Worm (Caenorhabditis elegans): ENCODE data around the gene Y37D8A.5.

Y37D8A.5 gene

DNA sequence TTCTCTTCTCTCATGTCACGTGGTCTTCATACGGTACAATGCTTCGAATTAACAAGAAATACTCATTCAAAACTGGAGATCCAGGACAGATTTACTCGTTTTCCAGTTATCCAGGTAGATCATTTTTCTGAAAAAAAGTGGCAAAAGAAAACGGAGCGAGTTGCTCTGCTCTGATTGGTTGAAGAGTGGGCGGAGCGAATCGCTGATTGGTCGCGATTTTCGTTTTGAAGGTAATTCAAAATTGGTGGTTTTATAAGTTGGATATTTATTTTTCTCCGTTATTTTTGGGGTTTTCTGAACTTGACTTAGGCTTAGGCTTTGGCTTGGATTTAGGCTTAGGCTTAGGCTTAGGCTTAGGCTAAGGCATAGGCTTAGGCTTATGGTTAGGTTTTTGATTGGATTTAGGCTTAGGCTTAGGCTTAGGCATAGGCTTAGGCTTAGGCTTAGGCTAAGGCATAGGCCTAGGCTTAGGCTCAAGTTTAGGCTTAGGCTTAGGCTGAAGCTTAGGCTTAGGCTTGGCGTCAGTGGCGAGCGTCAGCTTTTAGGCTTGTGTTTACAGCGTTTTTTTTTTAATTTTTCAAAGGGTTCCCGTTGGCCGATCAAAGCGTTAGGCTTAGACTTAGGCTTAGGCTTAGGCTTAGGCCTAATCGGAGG is 32.6 kb downstream of the Y37D8A.5 start:
- no peak for TF ChIP-seq Y67H2A.10 (GFP tag; conservative IDR thresholded peaks at IDR 0.05)
- no peak for TF ChIP-seq let-526 (GFP tag; IDR thresholded peaks at IDR 0.05)
- no peak for TF ChIP-seq zfh-2 (GFP tag; conservative IDR thresholded peaks at IDR 0.05)
- no peak for TF ChIP-seq mes-4 (tag; optimal IDR thresholded peaks at IDR 0.05)
- no peak for TF ChIP-seq lsl-1 (GFP tag; optimal IDR thresholded peaks at IDR 0.05)

DNA sequence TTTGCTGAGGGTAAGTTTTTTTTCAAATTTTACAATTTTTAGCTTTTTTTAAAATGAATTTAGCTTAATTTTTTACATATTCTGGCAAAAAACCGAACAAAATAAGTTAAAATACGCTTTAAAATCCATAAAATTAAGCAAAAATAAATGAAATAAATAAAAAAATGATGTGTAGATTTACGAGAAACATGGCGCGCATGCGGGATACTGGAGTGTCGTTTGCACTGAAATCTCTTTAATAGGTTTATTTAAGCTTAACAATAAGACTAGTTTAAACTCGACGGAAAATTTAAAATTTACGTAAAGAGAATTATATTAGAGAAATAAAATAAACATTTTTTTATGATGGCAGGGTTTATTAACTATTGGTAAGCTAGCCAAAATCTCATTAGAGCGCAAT is 34.0 kb downstream of the Y37D8A.5 start:
- peak; percentile 66 for TF ChIP-seq attf-3 (GFP tag; conservative IDR thresholded peaks at IDR 0.05)
- TF ChIP-seq unc-130 (GFP tag; optimal IDR thresholded peaks at IDR 0.05) = no peak

DNA sequence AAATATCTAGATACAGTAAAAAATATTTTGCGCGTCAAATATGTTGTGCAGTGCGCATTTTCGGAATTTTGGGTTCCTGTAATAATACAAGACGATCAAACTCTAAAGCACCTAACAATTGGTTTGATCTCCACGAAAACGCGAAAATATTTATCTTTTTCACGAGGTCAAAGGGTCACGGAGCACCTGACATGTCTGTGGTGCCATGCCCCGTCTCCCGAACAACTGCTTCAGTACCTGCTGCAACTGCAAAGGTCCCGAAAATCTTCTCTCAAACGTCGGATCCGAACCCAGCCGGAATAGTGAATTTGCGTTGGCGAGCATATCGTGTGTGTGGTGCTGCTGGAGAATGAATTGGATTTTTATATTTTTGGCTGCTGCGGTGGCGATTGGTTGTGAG is 35.4 kb downstream of the Y37D8A.5 start, which contains the start of the genes Y37D8A.2 and Y37D8A.25:
Gene Y37D8A.2, plus strand, starts transcription at position 285 of the 400 bp plus-strand sequence.
Gene Y37D8A.25, minus strand, starts transcription at position 345 of the 400 bp plus-strand sequence.
- TF ChIP-seq dpff-1 (tag; optimal IDR thresholded peaks at IDR 0.05) (no peak), nfya-1 (tag; optimal IDR thresholded peaks at IDR 0.05; ENCODE audit: borderline replicate concordance, insufficient read depth) (no peak), lin-26 (GFP tag; IDR thresholded peaks at IDR 0.05) (no peak), snpc-1.3 (tag; optimal IDR thresholded peaks at IDR 0.05; ENCODE audit: insufficient read depth) (no peak), let-607 (tag; optimal IDR thresholded peaks at IDR 0.05) (no peak), ztf-22 (GFP tag; optimal IDR thresholded peaks at IDR 0.05) (no peak), sdz-38 (tag; optimal IDR thresholded peaks at IDR 0.05) (no peak), F52B5.7 (tag; optimal IDR thresholded peaks at IDR 0.05) (no peak), lsl-1 (GFP tag; optimal IDR thresholded peaks at IDR 0.05) (no peak), Y67H2A.10 (GFP tag; conservative IDR thresholded peaks at IDR 0.05) (no peak), C06A6.2 (GFP tag; conservative IDR thresholded peaks at IDR 0.05) (no peak), ekl-4 (GFP tag; IDR thresholded peaks at IDR 0.05) (no peak), ztf-6 (GFP tag; IDR thresholded peaks at IDR 0.05) (no peak), sea-2 (GFP tag; IDR thresholded peaks at IDR 0.05) (no peak), zfh-2 (GFP tag; conservative IDR thresholded peaks at IDR 0.05) (no peak), mcd-1 (GFP tag; IDR thresholded peaks at IDR 0.05) (no peak)

DNA sequence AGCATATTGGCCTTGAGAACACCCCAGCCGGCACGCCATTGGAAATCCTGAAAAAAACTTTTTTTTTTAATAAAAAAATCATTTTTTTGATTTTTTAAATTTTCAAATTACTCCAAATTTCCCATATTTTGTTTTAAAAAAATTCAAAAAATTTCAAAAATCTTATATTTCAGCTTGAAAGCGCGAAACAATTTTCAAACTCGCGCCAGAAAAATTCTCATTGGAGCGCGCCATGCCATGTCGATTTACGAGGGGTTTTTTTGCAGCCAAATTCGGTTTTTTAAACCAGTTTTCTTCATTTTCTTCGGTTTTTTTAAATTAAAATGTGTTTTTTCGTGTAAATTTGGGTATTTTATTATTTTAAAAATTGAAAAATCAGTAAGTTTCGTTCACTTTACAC is 36.1 kb downstream of the Y37D8A.5 start:
- no peak for TF ChIP-seq ZK185.1 (tag; optimal IDR thresholded peaks at IDR 0.05; ENCODE audit: poor library complexity, severe bottlenecking)
- no peak for TF ChIP-seq nfya-2 (GFP tag; IDR thresholded peaks at IDR 0.05)
- TF ChIP-seq pha-4 (tag; optimal IDR thresholded peaks at IDR 0.05) = no peak
- no peak for TF ChIP-seq B0019.2 (GFP tag; conservative IDR thresholded peaks at IDR 0.05)
- TF ChIP-seq madf-3 (GFP tag; IDR thresholded peaks at IDR 0.05) = peak; percentile 65; the same call in 1 of the 2 replicates
- TF ChIP-seq lin-26 (GFP tag; IDR thresholded peaks at IDR 0.05) = no peak
- TF ChIP-seq mes-4 (tag; optimal IDR thresholded peaks at IDR 0.05) = no peak
- no peak for TF ChIP-seq hlh-12 (tag; optimal IDR thresholded peaks at IDR 0.05)
- TF ChIP-seq dpl-1 (GFP tag; optimal IDR thresholded peaks at IDR 0.05) = peak; percentile 27
- TF ChIP-seq let-607 (tag; optimal IDR thresholded peaks at IDR 0.05) = no peak
- no peak for TF ChIP-seq ekl-4 (GFP tag; IDR thresholded peaks at IDR 0.05)
- peak; percentile 65 for TF ChIP-seq efl-1 (GFP tag; optimal IDR thresholded peaks at IDR 0.05)
- TF ChIP-seq ztf-18 (tag; optimal IDR thresholded peaks at IDR 0.05) = no peak
- TF ChIP-seq lag-1 (GFP tag; IDR thresholded peaks at IDR 0.05) = no peak
- no peak for TF ChIP-seq nfyb-1 (GFP tag; IDR thresholded peaks at IDR 0.05)
- no peak for TF ChIP-seq mel-28 (tag; optimal IDR thresholded peaks at IDR 0.05; ENCODE audit: borderline replicate concordance)
- TF ChIP-seq Y53F4B.3 (GFP tag; IDR thresholded peaks at IDR 0.05) = no peak
- TF ChIP-seq ztf-3 (GFP tag; optimal IDR thresholded peaks at IDR 0.05) = no peak
- no peak for TF ChIP-seq lin-35 (GFP tag; optimal IDR thresholded peaks at IDR 0.05)
- peak; percentile 21 for TF ChIP-seq lsl-1 (GFP tag; optimal IDR thresholded peaks at IDR 0.05)
- no peak for TF ChIP-seq rec-8 (tag; optimal IDR thresholded peaks at IDR 0.05)
- no peak for TF ChIP-seq F52B5.7 (tag; optimal IDR thresholded peaks at IDR 0.05)
- TF ChIP-seq hmg-20 (GFP tag; IDR thresholded peaks at IDR 0.05) = no peak
- TF ChIP-seq nhr-80 (tag; optimal IDR thresholded peaks at IDR 0.05) = no peak
- TF ChIP-seq ztf-28 (GFP tag; IDR thresholded peaks at IDR 0.05) = no peak
- TF ChIP-seq ceh-91 (GFP tag; IDR thresholded peaks at IDR 0.05) = peak; percentile 64
- no peak for TF ChIP-seq F39B2.1 (GFP tag; IDR thresholded peaks at IDR 0.05)
- TF ChIP-seq F22D6.2 (tag; optimal IDR thresholded peaks at IDR 0.05) = no peak
